Worm (Caenorhabditis elegans) whole organism, L1 larva: ENCODE data around the gene ZK470.1.

ENCODE experiments used
- Y116A8C.19 ChIP-seq: sonication (generic microtip); optimal IDR thresholded peaks from 2 replicates; lab custom pipeline; 2016; ENCODE audit warnings: missing compliant biosample characterization, missing genetic modification characterization, borderline replicate concordance
- blmp-1 ChIP-seq: fragments of 150-350 bp; optimal IDR thresholded peaks from 2 replicates; lab custom pipeline; 2014; ENCODE audit warnings: missing biosample characterization, missing genetic modification characterization
- dpl-1 ChIP-seq, 3 experiments: fragments of 150-350 bp in 2 of 3; sonication (generic microtip) in 1 of 3; optimal IDR thresholded peaks; 2 replicates each; lab custom pipeline; 2014 to 2017; ENCODE audit warnings: missing biosample characterization in 3 of 3, missing genetic modification characterization in 3 of 3, missing genetic modification reagents in 3 of 3
- efl-1 ChIP-seq, 4 experiments: fragments of 150-350 bp; optimal IDR thresholded peaks in 3 of 4; peaks in 1 of 4; 1 replicate in 1 of 4; 2 replicates in 3 of 4; lab custom pipeline; 2014; ENCODE audit warnings: missing biosample characterization in 2 of 4, missing genetic modification characterization in 2 of 4, missing genetic modification reagents in 2 of 4
- elt-2 ChIP-seq: sonication (generic microtip); optimal IDR thresholded peaks from 2 replicates; lab custom pipeline; 2016; ENCODE audit warnings: missing genetic modification characterization, mild to moderate bottlenecking, inconsistent platforms, missing compliant biosample characterization, missing genetic modification reagents
- elt-3 ChIP-seq, 6 experiments: fragments of 150-350 bp in 1 of 6; sonication (generic microtip); optimal IDR thresholded peaks; 2 replicates each; lab custom pipeline; 2017 to 2018; ENCODE audit warnings: missing biosample characterization in 6 of 6, missing genetic modification characterization in 6 of 6, inconsistent platforms in 1 of 6
- ets-5 ChIP-seq: fragments of 200-800 bp; sonication (Bioruptor generic); IDR thresholded peaks from 2 replicates; pipeline ENCODE4 v1.3.6; 2022; ENCODE audit warnings: missing genetic modification characterization, missing compliant biosample characterization
- fkh-4 ChIP-seq: sonication (generic microtip); optimal IDR thresholded peaks from 2 replicates; lab custom pipeline; 2016; ENCODE audit warnings: missing compliant biosample characterization, missing genetic modification characterization, borderline replicate concordance
- grh-1 ChIP-seq: fragments of 200-800 bp; sonication (Bioruptor generic); IDR thresholded peaks from 2 replicates; pipeline ENCODE4 v1.3.6; 2022; ENCODE audit warnings: missing genetic modification reagents, missing genetic modification characterization, missing compliant biosample characterization
- hpl-2 ChIP-seq: fragments of 150-350 bp; optimal IDR thresholded peaks from 2 replicates; lab custom pipeline; 2014; ENCODE audit warnings: missing biosample characterization, missing genetic modification reagents, missing genetic modification characterization
- irx-1 ChIP-seq: sonication (generic microtip); optimal IDR thresholded peaks from 2 replicates; lab custom pipeline; 2016; ENCODE audit warnings: missing genetic modification characterization, missing compliant biosample characterization
- lin-14 ChIP-seq: fragments of 200-800 bp; sonication (Bioruptor generic); optimal IDR thresholded peaks from 2 replicates; lab custom pipeline; 2018; ENCODE audit warnings: mild to moderate bottlenecking, missing genetic modification characterization, moderate library complexity, missing compliant biosample characterization
- mab-9 ChIP-seq: fragments of 200-800 bp; sonication (Bioruptor generic); IDR thresholded peaks from 2 replicates; pipeline ENCODE4 v1.3.6; 2022; ENCODE audit warnings: missing genetic modification reagents, missing genetic modification characterization, missing compliant biosample characterization
- nhr-20 ChIP-seq: sonication (generic microtip); optimal IDR thresholded peaks from 2 replicates; lab custom pipeline; 2016; ENCODE audit warnings: mild to moderate bottlenecking, missing genetic modification characterization, missing compliant biosample characterization
- nhr-47 ChIP-seq: sonication (generic microtip); optimal IDR thresholded peaks from 2 replicates; lab custom pipeline; 2016; ENCODE audit warnings: mild to moderate bottlenecking, missing genetic modification characterization, moderate library complexity, missing compliant biosample characterization
- nhr-71 ChIP-seq: sonication (generic microtip); optimal IDR thresholded peaks from 2 replicates; lab custom pipeline; 2016; ENCODE audit warnings: mild to moderate bottlenecking, missing genetic modification characterization, moderate library complexity, missing compliant biosample characterization
- nhr-76 ChIP-seq: sonication (generic microtip); optimal IDR thresholded peaks from 2 replicates; lab custom pipeline; 2017; ENCODE audit warnings: missing biosample characterization, missing genetic modification characterization
- nhr-90 ChIP-seq: sonication (generic microtip); optimal IDR thresholded peaks from 2 replicates; lab custom pipeline; 2016; ENCODE audit warnings: mild to moderate bottlenecking, missing genetic modification characterization, missing compliant biosample characterization; ENCODE audit not compliant: poor library complexity
- skn-1 ChIP-seq: fragments of 150-350 bp; optimal IDR thresholded peaks from 2 replicates; lab custom pipeline; 2014; ENCODE audit warnings: missing biosample characterization, missing genetic modification characterization
- tlp-1 ChIP-seq: fragments of 150-350 bp; optimal IDR thresholded peaks from 2 replicates; lab custom pipeline; 2014; ENCODE audit warnings: missing biosample characterization, missing genetic modification characterization
- ztf-4 ChIP-seq: fragments of 150-350 bp; optimal IDR thresholded peaks from 2 replicates; lab custom pipeline; 2014; ENCODE audit warnings: missing biosample characterization, missing genetic modification characterization

ZK470.1 gene

ce11 chrX:4215500-4216107 lies 52.1 kb downstream of the ZK470.1 start:
- no peak for TF ChIP-seq ztf-4 (tag; lab: Kevin White, UChicago)
- peak; percentile 32 for TF ChIP-seq nhr-90 (tag; lab: Kevin White, UChicago)
- TF ChIP-seq nhr-76 (tag; lab: Kevin White, UChicago): no peak
- TF ChIP-seq ets-5: no peak
- no peak for TF ChIP-seq irx-1 (tag; lab: Kevin White, UChicago)
- peak; percentile 19 for TF ChIP-seq blmp-1 (tag; lab: Kevin White, UChicago)
- peak; percentile 11 for TF ChIP-seq nhr-71 (tag; lab: Kevin White, UChicago)
- TF ChIP-seq Y116A8C.19 (tag; lab: Kevin White, UChicago): no peak
- TF ChIP-seq dpl-1 (GFP tag; optimal IDR thresholded peaks at IDR 0.05; lab: Kevin White, UChicago): no peak
- no peak for TF ChIP-seq mab-9
- peak; percentile 31 for TF ChIP-seq nhr-20
- no peak for TF ChIP-seq skn-1 (tag; lab: Kevin White, UChicago)
- no peak for TF ChIP-seq tlp-1 (tag; lab: Kevin White, UChicago)
- TF ChIP-seq elt-3 (tag; optimal IDR thresholded peaks at IDR 0.05; lab: Kevin White, UChicago): peak in 1 of 6 experiments; percentile 53
- TF ChIP-seq fkh-4: no peak
- TF ChIP-seq nhr-47 (tag; lab: Kevin White, UChicago): no peak
- no peak for TF ChIP-seq hpl-2 (GFP tag; lab: Kevin White, UChicago)
- TF ChIP-seq lin-14 (GFP tag; lab: Kevin White, UChicago): peak; percentile 33
- no peak for TF ChIP-seq grh-1 (GFP tag; lab: Robert Waterston, UW)
- TF ChIP-seq efl-1 (optimal IDR thresholded peaks at IDR 0.05; lab: Kevin White, UChicago): no peak
- peak in 1 of 2 experiments; percentile 42 for TF ChIP-seq efl-1 (GFP tag; optimal IDR thresholded peaks at IDR 0.05 in 1 of 2; lab: Kevin White, UChicago)
- TF ChIP-seq elt-2 (tag; lab: Kevin White, UChicago): peak; percentile 52
- TF ChIP-seq, all 84 proteins: peak for 8
